Fruit fly (Drosophila melanogaster) whole organism, embryonic: ENCODE data around the gene Zasp66.
A peak's percentile ranks its signal among the peaks of the same experiment; 100 is the strongest.

Source experiments
- Atf6 ChIP-seq: fragments of 200-800 bp; sonication (Bioruptor generic); IDR thresholded peaks from 2 replicates; pipeline ENCODE4 v1.3.6; 2022; ENCODE audit warnings: missing biosample characterization, missing genetic modification characterization
- CG10979 ChIP-seq: fragments of 200-800 bp; sonication (Bioruptor generic); optimal IDR thresholded peaks from 2 replicates; lab custom pipeline; 2018; ENCODE audit warnings: missing biosample characterization, mild to moderate bottlenecking, missing genetic modification characterization, moderate library complexity
- CG11456 ChIP-seq: fragments of 200-800 bp; sonication (Bioruptor generic); IDR thresholded peaks from 3 replicates; pipeline ENCODE4 v1.3.6; 2022; ENCODE audit warnings: missing biosample characterization, missing genetic modification characterization
- CG12219 ChIP-seq: fragments of 200-800 bp; sonication (Bioruptor generic); optimal IDR thresholded peaks from 3 replicates; lab custom pipeline; 2018; ENCODE audit warnings: missing biosample characterization, mild to moderate bottlenecking, missing genetic modification characterization
- CG13296 ChIP-seq: fragments of 200-800 bp; sonication (Bioruptor generic); optimal IDR thresholded peaks from 3 replicates; lab custom pipeline; 2018; ENCODE audit warnings: missing biosample characterization, mild to moderate bottlenecking, missing genetic modification characterization
- CG14050 ChIP-seq: fragments of 200-800 bp; sonication (Bioruptor generic); IDR thresholded peaks from 3 replicates; pipeline ENCODE4 v1.3.6; 2022; ENCODE audit warnings: missing biosample characterization, missing genetic modification characterization
- CG17328 ChIP-seq: fragments of 200-800 bp; sonication (Bioruptor generic); IDR thresholded peaks from 2 replicates; pipeline ENCODE4 v1.3.6; 2022; ENCODE audit warnings: missing biosample characterization, missing genetic modification characterization
- CG17385 ChIP-seq: fragments of 200-800 bp; sonication (Bioruptor generic); optimal IDR thresholded peaks from 3 replicates; lab custom pipeline; 2018; ENCODE audit warnings: missing biosample characterization, mild to moderate bottlenecking, missing genetic modification characterization
- CG17568 ChIP-seq: fragments of 200-800 bp; sonication (Bioruptor generic); optimal IDR thresholded peaks from 2 replicates; lab custom pipeline; 2018; ENCODE audit warnings: missing biosample characterization, mild to moderate bottlenecking, missing genetic modification characterization, moderate library complexity
- CG17802 ChIP-seq: fragments of 200-800 bp; sonication (Bioruptor generic); optimal IDR thresholded peaks from 2 replicates; lab custom pipeline; 2018; ENCODE audit warnings: missing biosample characterization, mild to moderate bottlenecking, missing genetic modification characterization, moderate library complexity
- CG18011 ChIP-seq: fragments of 200-800 bp; sonication (Bioruptor generic); optimal IDR thresholded peaks from 2 replicates; lab custom pipeline; 2017; ENCODE audit warnings: missing biosample characterization, missing genetic modification characterization, mild to moderate bottlenecking, moderate library complexity, missing genotype
- CG18599 ChIP-seq: fragments of 200-800 bp; sonication (Bioruptor generic); optimal IDR thresholded peaks from 3 replicates; lab custom pipeline; 2017; ENCODE audit warnings: missing biosample characterization, missing genetic modification characterization, mild to moderate bottlenecking, moderate library complexity, missing genetic modification reagents
- CG18619 ChIP-seq: fragments of 200-800 bp; sonication (Bioruptor generic); optimal IDR thresholded peaks from 3 replicates; lab custom pipeline; 2017; ENCODE audit warnings: missing biosample characterization, mild to moderate bottlenecking, missing genetic modification characterization
- CG18764 ChIP-seq: fragments of 200-800 bp; sonication (Bioruptor generic); optimal IDR thresholded peaks from 3 replicates; lab custom pipeline; 2016; ENCODE audit warnings: missing biosample characterization, missing genetic modification characterization
- CG2678 ChIP-seq: fragments of 200-800 bp; sonication (Bioruptor generic); optimal IDR thresholded peaks from 3 replicates; lab custom pipeline; 2019; ENCODE audit warnings: missing biosample characterization, mild to moderate bottlenecking, missing genetic modification characterization, moderate library complexity
- CG31224 ChIP-seq: fragments of 200-800 bp; sonication (Bioruptor generic); IDR thresholded peaks from 2 replicates; pipeline ENCODE4 v1.3.6; 2022; ENCODE audit warnings: missing biosample characterization, missing genetic modification characterization
- CG33213 ChIP-seq: fragments of 200-800 bp; sonication (Bioruptor generic); optimal IDR thresholded peaks from 3 replicates; lab custom pipeline; 2016; ENCODE audit warnings: missing biosample characterization, missing genetic modification characterization
- CG4360 ChIP-seq: fragments of 200-800 bp; sonication (Bioruptor generic); IDR thresholded peaks from 2 replicates; pipeline ENCODE4 v1.3.6; 2022; ENCODE audit warnings: missing biosample characterization, missing genetic modification characterization
- CG4707 ChIP-seq: fragments of 200-800 bp; sonication (Bioruptor generic); optimal IDR thresholded peaks from 2 replicates; lab custom pipeline; 2018; ENCODE audit warnings: missing biosample characterization, mild to moderate bottlenecking, missing genetic modification characterization, moderate library complexity
- CG6254 ChIP-seq: fragments of 200-800 bp; sonication (Bioruptor generic); optimal IDR thresholded peaks from 3 replicates; lab custom pipeline; 2017; ENCODE audit warnings: mild to moderate bottlenecking, missing biosample characterization, missing genetic modification reagents, missing genetic modification characterization
- CG6689 ChIP-seq: fragments of 200-800 bp; sonication (Bioruptor generic); IDR thresholded peaks from 2 replicates; pipeline ENCODE4 v1.3.6; 2022; ENCODE audit warnings: missing biosample characterization, missing genetic modification characterization
- CG7987 ChIP-seq: fragments of 200-800 bp; sonication (Bioruptor generic); optimal IDR thresholded peaks from 2 replicates; lab custom pipeline; 2018; ENCODE audit warnings: missing biosample characterization, mild to moderate bottlenecking, missing genetic modification characterization, moderate library complexity
- CG8281 ChIP-seq: fragments of 200-800 bp; sonication (Bioruptor generic); optimal IDR thresholded peaks from 2 replicates; lab custom pipeline; 2018; ENCODE audit warnings: missing biosample characterization, mild to moderate bottlenecking, missing genetic modification characterization, moderate library complexity
- CG8290 ChIP-seq, 3 experiments: fragments of 200-800 bp; sonication (Bioruptor generic); optimal IDR thresholded peaks; 2 replicates each; lab custom pipeline; 2016 to 2019; ENCODE audit warnings: missing biosample characterization in 3 of 3, missing genetic modification characterization in 3 of 3, mild to moderate bottlenecking in 2 of 3, moderate library complexity in 1 of 3
- CG8765 ChIP-seq: fragments of 200-800 bp; sonication (Bioruptor generic); IDR thresholded peaks from 2 replicates; pipeline ENCODE4 v1.3.6; 2022; ENCODE audit warnings: missing biosample characterization, missing genetic modification characterization
- CG9215 ChIP-seq: fragments of 200-800 bp; sonication (Bioruptor generic); IDR thresholded peaks from 2 replicates; pipeline ENCODE4 v1.3.6; 2022; ENCODE audit warnings: missing biosample characterization, missing genetic modification characterization
- Chrac-16 ChIP-seq: fragments of 200-800 bp; sonication (Bioruptor generic); optimal IDR thresholded peaks from 3 replicates; lab custom pipeline; 2016; ENCODE audit warnings: missing biosample characterization, missing genetic modification characterization
- D ChIP-seq, 2 experiments: fragments of 200-800 bp in 1 of 2; fragments of >200 bp in 1 of 2; sonication (Bioruptor generic) in 1 of 2; optimal IDR thresholded peaks; 2 replicates in 1 of 2; 3 replicates in 1 of 2; lab custom pipeline; 2017; ENCODE audit warnings: mild to moderate bottlenecking in 1 of 2, missing biosample characterization in 1 of 2, missing genetic modification characterization in 1 of 2, missing genetic modification reagents in 1 of 2
- Dfd ChIP-seq, 2 experiments: fragments of >200 bp; optimal IDR thresholded peaks; 2 replicates each; lab custom pipeline; 2017; ENCODE audit warnings: missing biosample characterization in 2 of 2, missing genetic modification characterization in 2 of 2
- Dp ChIP-seq: fragments of 200-800 bp; sonication (Bioruptor generic); optimal IDR thresholded peaks from 2 replicates; lab custom pipeline; 2018; ENCODE audit warnings: missing biosample characterization, mild to moderate bottlenecking, missing genetic modification characterization, moderate library complexity
- ERR ChIP-seq: fragments of 200-800 bp; sonication (Bioruptor generic); optimal IDR thresholded peaks from 2 replicates; lab custom pipeline; 2016; ENCODE audit warnings: missing biosample characterization, missing genetic modification characterization
- Ets65A ChIP-seq: fragments of 200-800 bp; sonication (Bioruptor generic); peaks from one replicate; lab custom pipeline; 2016; ENCODE audit warnings: missing biosample characterization, missing genetic modification characterization
- Gsc ChIP-seq: fragments of 200-800 bp; sonication (Bioruptor generic); IDR thresholded peaks from 2 replicates; pipeline ENCODE4 v1.3.6; 2022; ENCODE audit warnings: missing biosample characterization, missing genetic modification characterization
- H2.0 ChIP-seq: fragments of 200-800 bp; sonication (Bioruptor generic); IDR thresholded peaks from 2 replicates; pipeline ENCODE4 v1.3.6; 2022; ENCODE audit warnings: missing biosample characterization, missing genetic modification characterization
- HLH3B ChIP-seq: fragments of 200-800 bp; sonication (Bioruptor generic); IDR thresholded peaks from 2 replicates; pipeline ENCODE4 v1.3.6; 2022; ENCODE audit warnings: missing biosample characterization, missing genetic modification characterization
- Hand ChIP-seq: fragments of 200-800 bp; sonication (Bioruptor generic); optimal IDR thresholded peaks from 2 replicates; lab custom pipeline; 2017; ENCODE audit warnings: mild to moderate bottlenecking, missing biosample characterization, missing genetic modification reagents, missing genetic modification characterization
- Trl ChIP-seq, 3 experiments: fragments of >200 bp in 2 of 3; fragments of 200-800 bp in 1 of 3; sonication (Bioruptor generic) in 1 of 3; optimal IDR thresholded peaks; 2 replicates in 1 of 3; 3 replicates in 2 of 3; lab custom pipeline; 2016 to 2017; ENCODE audit warnings: missing biosample characterization in 1 of 3, missing genetic modification characterization in 1 of 3
- ara ChIP-seq: fragments of 200-800 bp; sonication (Bioruptor generic); IDR thresholded peaks from 2 replicates; pipeline ENCODE4 v1.3.6; 2022; ENCODE audit warnings: missing biosample characterization, missing genetic modification characterization
- bigmax ChIP-seq: fragments of 200-800 bp; sonication (Bioruptor generic); optimal IDR thresholded peaks from 2 replicates; lab custom pipeline; 2018; ENCODE audit warnings: missing biosample characterization, mild to moderate bottlenecking, missing genetic modification characterization
- caup ChIP-seq: fragments of 200-800 bp; sonication (Bioruptor generic); optimal IDR thresholded peaks from 3 replicates; lab custom pipeline; 2017; ENCODE audit warnings: missing biosample characterization, mild to moderate bottlenecking, missing genetic modification characterization, moderate library complexity; ENCODE audit not compliant: severe bottlenecking
- chm ChIP-seq: fragments of 200-800 bp; sonication (Bioruptor generic); IDR thresholded peaks from 2 replicates; pipeline ENCODE4 v1.3.6; 2022; ENCODE audit warnings: missing biosample characterization, missing genetic modification characterization
- fd102C ChIP-seq: fragments of 200-800 bp; sonication (Bioruptor generic); optimal IDR thresholded peaks from 2 replicates; lab custom pipeline; 2018; ENCODE audit warnings: missing biosample characterization, mild to moderate bottlenecking, missing genetic modification characterization, moderate library complexity
- gcm ChIP-seq: fragments of 200-800 bp; sonication (Bioruptor generic); optimal IDR thresholded peaks from 2 replicates; lab custom pipeline; 2019; ENCODE audit warnings: missing biosample characterization, mild to moderate bottlenecking, missing genetic modification characterization, moderate library complexity
- klu ChIP-seq: fragments of 200-800 bp; sonication (Bioruptor generic); IDR thresholded peaks from 2 replicates; pipeline ENCODE4 v1.3.6; 2022; ENCODE audit warnings: missing biosample characterization, missing genetic modification characterization
- lbe ChIP-seq: fragments of 200-800 bp; sonication (Bioruptor generic); optimal IDR thresholded peaks from 2 replicates; lab custom pipeline; 2016; ENCODE audit warnings: missing biosample characterization, mild to moderate bottlenecking, missing genetic modification characterization
- pho ChIP-seq: fragments of 200-800 bp; sonication (Bioruptor generic); optimal IDR thresholded peaks from 2 replicates; lab custom pipeline; 2016; ENCODE audit warnings: missing biosample characterization, missing genetic modification characterization
- pros ChIP-seq: fragments of 200-800 bp; sonication (Bioruptor generic); optimal IDR thresholded peaks from 3 replicates; lab custom pipeline; 2019; ENCODE audit warnings: missing biosample characterization, mild to moderate bottlenecking, missing genetic modification characterization, moderate library complexity
- sima ChIP-seq: fragments of 200-800 bp; sonication (Bioruptor generic); optimal IDR thresholded peaks from 2 replicates; lab custom pipeline; 2016; ENCODE audit warnings: missing biosample characterization, missing genetic modification characterization

The Zasp66 gene

dm6 chr3L:8603880-8604692 lies 20.1 kb upstream of the Zasp66 start, which contains the start of the genes CG5989 and CG6282 (continued):
- TF ChIP-seq Dfd (GFP tag; optimal IDR thresholded peaks at IDR 0.05; lab: Kevin White, UChicago) = no peak
- TF ChIP-seq CG6254 (GFP tag; lab: Kevin White, UChicago) = no peak
- no peak for TF ChIP-seq CG9215
- TF ChIP-seq CG10979 (tag; lab: Kevin White, UChicago) = peak; percentile 45
- TF ChIP-seq CG6689 (GFP tag; lab: Robert Waterston, UW) = no peak
- no peak for TF ChIP-seq Chrac-16 (GFP tag; lab: Kevin White, UChicago)
- TF ChIP-seq Atf6 (GFP tag; lab: Robert Waterston, UW) = peak; percentile 58; the same call in 1 of the 2 replicates
- TF ChIP-seq H2.0 (GFP tag; lab: Robert Waterston, UW) = peak; percentile 57; the same call in 1 of the 2 replicates
- TF ChIP-seq lbe (GFP tag; lab: Kevin White, UChicago) = no peak
- no peak for TF ChIP-seq CG4360
- TF ChIP-seq CG31224 (GFP tag; lab: Robert Waterston, UW) = no peak
- no peak for TF ChIP-seq CG18764 (GFP tag; lab: Kevin White, UChicago)
- TF ChIP-seq fd102C = no peak
- no peak for TF ChIP-seq chm (GFP tag; lab: Robert Waterston, UW)
- TF ChIP-seq Trl (optimal IDR thresholded peaks at IDR 0.05; lab: Kevin White, UChicago) = no peak
- no peak for TF ChIP-seq Trl (GFP tag; optimal IDR thresholded peaks at IDR 0.05; lab: Kevin White, UChicago)
- no peak for TF ChIP-seq CG8281 (tag; lab: Kevin White, UChicago)
- TF ChIP-seq CG8290 (GFP tag; optimal IDR thresholded peaks at IDR 0.05; lab: Kevin White, UChicago) = no peak
- peak in 1 of 2 experiments; percentile 45 for TF ChIP-seq CG8290 (tag; optimal IDR thresholded peaks at IDR 0.05; lab: Kevin White, UChicago)
- TF ChIP-seq CG17385 (GFP tag; lab: Kevin White, UChicago) = peak; percentile 39
- TF ChIP-seq bigmax = no peak
- peak; percentile 64 for TF ChIP-seq Dp (GFP tag; lab: Kevin White, UChicago)
- TF ChIP-seq CG14050 (GFP tag; lab: Robert Waterston, UW) = no peak
- TF ChIP-seq caup (GFP tag; lab: Kevin White, UChicago) = no peak
- TF ChIP-seq CG18619 = peak; percentile 19
- TF ChIP-seq CG17328 = peak; percentile 65
- no peak for TF ChIP-seq CG18011 (GFP tag; lab: Kevin White, UChicago)
- no peak for TF ChIP-seq ERR
- TF ChIP-seq CG12219 (GFP tag; lab: Kevin White, UChicago) = peak; percentile 45
- TF ChIP-seq klu (GFP tag; lab: Robert Waterston, UW) = no peak
- peak; percentile 69 for TF ChIP-seq Ets65A (GFP tag; lab: Kevin White, UChicago)
- no peak for TF ChIP-seq CG17802 (tag; lab: Kevin White, UChicago)
- TF ChIP-seq pros (GFP tag; lab: Kevin White, UChicago) = no peak
- peak; percentile 63; the same call in 2 of the 3 replicates for TF ChIP-seq CG11456 (GFP tag; lab: Robert Waterston, UW)
- TF ChIP-seq sima (GFP tag; lab: Kevin White, UChicago) = no peak
- peak; percentile 25 for TF ChIP-seq CG18599 (GFP tag; lab: Kevin White, UChicago)
- no peak for TF ChIP-seq CG8765 (GFP tag; lab: Robert Waterston, UW)
- peak; percentile 36; the same call in 1 of the 2 replicates for TF ChIP-seq HLH3B (GFP tag; lab: Robert Waterston, UW)
- TF ChIP-seq Hand (GFP tag; lab: Kevin White, UChicago) = no peak
- TF ChIP-seq CG7987 (GFP tag; lab: Kevin White, UChicago) = no peak
- TF ChIP-seq CG2678 (tag; lab: Kevin White, UChicago) = no peak
- no peak for TF ChIP-seq gcm (GFP tag; lab: Kevin White, UChicago)
- peak; percentile 96 for TF ChIP-seq CG4707
- TF ChIP-seq D (optimal IDR thresholded peaks at IDR 0.05; lab: Kevin White, UChicago) = no peak
- TF ChIP-seq D (GFP tag; optimal IDR thresholded peaks at IDR 0.05; lab: Kevin White, UChicago) = no peak
- no peak for TF ChIP-seq Gsc
- no peak for TF ChIP-seq ara (GFP tag; lab: Robert Waterston, UW)
- TF ChIP-seq pho (GFP tag; lab: Kevin White, UChicago) = peak; percentile 31
- no peak for TF ChIP-seq CG13296 (GFP tag; lab: Kevin White, UChicago)
- peak; percentile 19 for TF ChIP-seq CG17568 (GFP tag; lab: Kevin White, UChicago)
- peak; percentile 21 for TF ChIP-seq CG33213 (GFP tag; lab: Kevin White, UChicago)
